Fruit fly (Drosophila melanogaster) whole organism, embryonic: ENCODE measurements around the gene CG13297.
A peak's percentile ranks its signal among the peaks of the same experiment; 100 is the strongest.

Experiments
- BtbVII ChIP-seq: fragments of 200-800 bp; sonication (Bioruptor generic); optimal IDR thresholded peaks from 3 replicates; lab custom pipeline; 2017; ENCODE audit warnings: missing biosample characterization, mild to moderate bottlenecking, missing genetic modification characterization
- CG1024 ChIP-seq: fragments of 200-800 bp; sonication (Bioruptor generic); IDR thresholded peaks from 2 replicates; pipeline ENCODE4 v1.3.6; 2022; ENCODE audit warnings: missing biosample characterization, missing genetic modification characterization
- CG10274 ChIP-seq: fragments of 200-800 bp; sonication (Bioruptor generic); optimal IDR thresholded peaks from 3 replicates; lab custom pipeline; 2017; ENCODE audit warnings: missing biosample characterization, mild to moderate bottlenecking, missing genetic modification characterization
- CG10543 ChIP-seq: fragments of 200-800 bp; sonication (Bioruptor generic); optimal IDR thresholded peaks from 3 replicates; lab custom pipeline; 2017; ENCODE audit warnings: missing biosample characterization, mild to moderate bottlenecking, missing genetic modification characterization, moderate library complexity
- CG11247 ChIP-seq: fragments of 200-800 bp; sonication (Bioruptor generic); IDR thresholded peaks from 2 replicates; pipeline ENCODE4 v1.3.6; 2022; ENCODE audit warnings: missing biosample characterization, missing genetic modification characterization
- CG11456 ChIP-seq: fragments of 200-800 bp; sonication (Bioruptor generic); IDR thresholded peaks from 3 replicates; pipeline ENCODE4 v1.3.6; 2022; ENCODE audit warnings: missing biosample characterization, missing genetic modification characterization
- CG12155 ChIP-seq: fragments of 200-800 bp; sonication (Bioruptor generic); optimal IDR thresholded peaks from 3 replicates; lab custom pipeline; 2016; ENCODE audit warnings: missing biosample characterization, missing genetic modification characterization
- CG12391 ChIP-seq: fragments of 200-800 bp; sonication (Bioruptor generic); optimal IDR thresholded peaks from 3 replicates; lab custom pipeline; 2018; ENCODE audit warnings: missing biosample characterization, mild to moderate bottlenecking, missing genetic modification characterization, moderate library complexity
- CG12769 ChIP-seq: fragments of 200-800 bp; sonication (Bioruptor generic); optimal IDR thresholded peaks from 2 replicates; lab custom pipeline; 2019; ENCODE audit warnings: missing biosample characterization, mild to moderate bottlenecking, missing genetic modification characterization, moderate library complexity
- CG13296 ChIP-seq: fragments of 200-800 bp; sonication (Bioruptor generic); optimal IDR thresholded peaks from 3 replicates; lab custom pipeline; 2018; ENCODE audit warnings: missing biosample characterization, mild to moderate bottlenecking, missing genetic modification characterization
- CG14441 ChIP-seq: fragments of 200-800 bp; sonication (Bioruptor generic); IDR thresholded peaks from 2 replicates; pipeline ENCODE4 v1.3.6; 2022; ENCODE audit warnings: missing biosample characterization, missing genetic modification characterization
- CG15073 ChIP-seq: fragments of 200-800 bp; sonication (Bioruptor generic); optimal IDR thresholded peaks from 2 replicates; lab custom pipeline; 2016; ENCODE audit warnings: missing biosample characterization, missing genetic modification characterization
- CG16813 ChIP-seq: fragments of 200-800 bp; sonication (Bioruptor generic); IDR thresholded peaks from 3 replicates; pipeline ENCODE4 v1.3.6; 2022; ENCODE audit warnings: missing biosample characterization, missing genetic modification characterization; ENCODE audit not compliant: partially characterized antibody
- CG17186 ChIP-seq: fragments of 200-800 bp; sonication (Bioruptor generic); optimal IDR thresholded peaks from 3 replicates; lab custom pipeline; 2017; ENCODE audit warnings: missing biosample characterization, missing genetic modification reagents, missing genetic modification characterization
- CG32772 ChIP-seq: fragments of 200-800 bp; sonication (Bioruptor generic); IDR thresholded peaks from 2 replicates; pipeline ENCODE4 v1.3.6; 2022; ENCODE audit warnings: missing biosample characterization, missing genetic modification characterization
- CG33557 ChIP-seq: fragments of 200-800 bp; sonication (Bioruptor generic); optimal IDR thresholded peaks from 2 replicates; lab custom pipeline; 2019; ENCODE audit warnings: missing biosample characterization, mild to moderate bottlenecking, missing genetic modification characterization, moderate library complexity
- CG3847 ChIP-seq: fragments of 200-800 bp; sonication (Bioruptor generic); IDR thresholded peaks from 2 replicates; pipeline ENCODE4 v1.3.6; 2022; ENCODE audit warnings: missing biosample characterization, missing genetic modification characterization
- CG6654 ChIP-seq: fragments of 200-800 bp; sonication (Bioruptor generic); optimal IDR thresholded peaks from 2 replicates; lab custom pipeline; 2017; ENCODE audit warnings: missing biosample characterization, mild to moderate bottlenecking, missing genetic modification characterization
- CG8359 ChIP-seq: fragments of 200-800 bp; sonication (Bioruptor generic); optimal IDR thresholded peaks from 2 replicates; lab custom pipeline; 2017; ENCODE audit warnings: missing biosample characterization, mild to moderate bottlenecking, missing genetic modification characterization, borderline replicate concordance
- CG9215 ChIP-seq: fragments of 200-800 bp; sonication (Bioruptor generic); IDR thresholded peaks from 2 replicates; pipeline ENCODE4 v1.3.6; 2022; ENCODE audit warnings: missing biosample characterization, missing genetic modification characterization
- CrebB ChIP-seq: fragments of 200-800 bp; sonication (Bioruptor generic); optimal IDR thresholded peaks from 3 replicates; lab custom pipeline; 2018; ENCODE audit warnings: missing biosample characterization, mild to moderate bottlenecking, missing genetic modification characterization
- H2.0 ChIP-seq: fragments of 200-800 bp; sonication (Bioruptor generic); IDR thresholded peaks from 2 replicates; pipeline ENCODE4 v1.3.6; 2022; ENCODE audit warnings: missing biosample characterization, missing genetic modification characterization
- HmgZ ChIP-seq: fragments of 200-800 bp; sonication (Bioruptor generic); optimal IDR thresholded peaks from 2 replicates; lab custom pipeline; 2018; ENCODE audit warnings: missing biosample characterization, mild to moderate bottlenecking, missing genetic modification characterization
- Jarid2 ChIP-seq: fragments of 200-800 bp; sonication (Bioruptor generic); optimal IDR thresholded peaks from 3 replicates; lab custom pipeline; 2017; ENCODE audit warnings: mild to moderate bottlenecking, missing biosample characterization, missing genetic modification reagents, missing genetic modification characterization
- Mad ChIP-seq: fragments of 200-800 bp; sonication (Bioruptor generic); optimal IDR thresholded peaks from 2 replicates; lab custom pipeline; 2016; ENCODE audit warnings: missing biosample characterization, missing genetic modification characterization
- Oaz ChIP-seq: fragments of 200-800 bp; sonication (Bioruptor generic); IDR thresholded peaks from 2 replicates; pipeline ENCODE4 v1.3.6; 2022; ENCODE audit warnings: missing biosample characterization, missing genetic modification characterization
- Rx ChIP-seq: fragments of 200-800 bp; sonication (Bioruptor generic); IDR thresholded peaks from 2 replicates; pipeline ENCODE4 v1.3.6; 2022; ENCODE audit warnings: missing biosample characterization, missing genetic modification characterization
- Scr ChIP-seq: fragments of 200-800 bp; sonication (Bioruptor generic); IDR thresholded peaks from 2 replicates; pipeline ENCODE4 v1.3.6; 2022; ENCODE audit warnings: missing biosample characterization, missing genetic modification characterization; ENCODE audit not compliant: partially characterized antibody
- Sry-β ChIP-seq: fragments of 200-800 bp; sonication (Bioruptor generic); optimal IDR thresholded peaks from 2 replicates; lab custom pipeline; 2018; ENCODE audit warnings: missing biosample characterization, mild to moderate bottlenecking, missing genetic modification characterization, moderate library complexity
- TFAM ChIP-seq: fragments of 200-800 bp; sonication (Bioruptor generic); optimal IDR thresholded peaks from 2 replicates; lab custom pipeline; 2017; ENCODE audit warnings: missing biosample characterization, missing genetic modification characterization, inconsistent platforms
- Taf1 ChIP-seq: fragments of 200-800 bp; sonication (Bioruptor generic); IDR thresholded peaks from 2 replicates; pipeline ENCODE4 v1.3.6; 2022; ENCODE audit warnings: missing biosample characterization, missing genetic modification characterization
- chn ChIP-seq: fragments of 200-800 bp; sonication (Bioruptor generic); optimal IDR thresholded peaks from 2 replicates; lab custom pipeline; 2016; ENCODE audit warnings: missing biosample characterization, missing genetic modification characterization
- en ChIP-seq: fragments of 200-800 bp; sonication (Bioruptor generic); optimal IDR thresholded peaks from 2 replicates; lab custom pipeline; 2016; ENCODE audit warnings: missing biosample characterization, missing genetic modification characterization
- eyg ChIP-seq: fragments of 200-800 bp; sonication (Bioruptor generic); optimal IDR thresholded peaks from 3 replicates; lab custom pipeline; 2016; ENCODE audit warnings: missing biosample characterization, missing genetic modification characterization
- gce ChIP-seq: fragments of 200-800 bp; sonication (Bioruptor generic); IDR thresholded peaks from 3 replicates; pipeline ENCODE4 v1.3.6; 2022; ENCODE audit warnings: missing biosample characterization, missing genetic modification characterization
- gem ChIP-seq: fragments of 200-800 bp; sonication (Bioruptor generic); optimal IDR thresholded peaks from 2 replicates; lab custom pipeline; 2019; ENCODE audit warnings: missing biosample characterization, mild to moderate bottlenecking, missing genetic modification characterization, moderate library complexity
- grau ChIP-seq: fragments of 200-800 bp; optimal IDR thresholded peaks from 3 replicates; lab custom pipeline; 2019; ENCODE audit warnings: missing biosample characterization, mild to moderate bottlenecking, missing genetic modification characterization, moderate library complexity
- grn ChIP-seq: fragments of 200-800 bp; sonication (Bioruptor generic); optimal IDR thresholded peaks from 3 replicates; lab custom pipeline; 2017; ENCODE audit warnings: missing biosample characterization, missing genetic modification characterization
- inv ChIP-seq: fragments of 200-800 bp; sonication (Bioruptor generic); IDR thresholded peaks from 2 replicates; pipeline ENCODE4 v1.3.6; 2022; ENCODE audit warnings: missing biosample characterization, missing genetic modification characterization; ENCODE audit not compliant: partially characterized antibody
- jigr1 ChIP-seq: fragments of 200-800 bp; sonication (Bioruptor generic); IDR thresholded peaks from 3 replicates; pipeline ENCODE4 v1.3.6; 2022; ENCODE audit warnings: missing biosample characterization, missing genetic modification characterization
- ken ChIP-seq: fragments of 200-800 bp; sonication (Bioruptor generic); IDR thresholded peaks from 3 replicates; pipeline ENCODE4 v1.3.6; 2022; ENCODE audit warnings: missing biosample characterization, missing genetic modification characterization
- lmd ChIP-seq: fragments of 200-800 bp; sonication (Bioruptor generic); IDR thresholded peaks from 2 replicates; pipeline ENCODE4 v1.3.6; 2022; ENCODE audit warnings: missing biosample characterization, missing genetic modification characterization
- mld ChIP-seq: fragments of 200-800 bp; sonication (Bioruptor generic); IDR thresholded peaks from 3 replicates; pipeline ENCODE4 v1.3.6; 2022; ENCODE audit warnings: missing biosample characterization, missing genetic modification characterization; ENCODE audit not compliant: partially characterized antibody
- nerfin-1 ChIP-seq: fragments of 200-800 bp; sonication (Bioruptor generic); optimal IDR thresholded peaks from 3 replicates; lab custom pipeline; 2019; ENCODE audit warnings: missing biosample characterization, mild to moderate bottlenecking, missing genetic modification characterization, moderate library complexity
- org-1 ChIP-seq: fragments of 200-800 bp; sonication (Bioruptor generic); optimal IDR thresholded peaks from 2 replicates; lab custom pipeline; 2017; ENCODE audit warnings: missing biosample characterization, missing genetic modification characterization
- ranshi ChIP-seq: fragments of 200-800 bp; sonication (Bioruptor generic); IDR thresholded peaks from 2 replicates; pipeline ENCODE4 v1.3.6; 2022; ENCODE audit warnings: missing biosample characterization, missing genetic modification characterization
- tin ChIP-seq: fragments of 200-800 bp; sonication (Bioruptor generic); optimal IDR thresholded peaks from 3 replicates; lab custom pipeline; 2016; ENCODE audit warnings: missing biosample characterization, missing genetic modification characterization
- vvl ChIP-seq: fragments of 200-800 bp; sonication (Bioruptor generic); IDR thresholded peaks from 2 replicates; pipeline ENCODE4 v1.3.6; 2022; ENCODE audit warnings: missing biosample characterization, missing genetic modification characterization
- zf30C ChIP-seq: fragments of 200-800 bp; sonication (Bioruptor generic); optimal IDR thresholded peaks from 3 replicates; lab custom pipeline; 2018; ENCODE audit warnings: missing biosample characterization, mild to moderate bottlenecking, missing genetic modification characterization
- zfh2 ChIP-seq: fragments of 200-800 bp; sonication (Bioruptor generic); optimal IDR thresholded peaks from 2 replicates; lab custom pipeline; 2016; ENCODE audit warnings: missing biosample characterization, missing genetic modification characterization

The CG13297 gene

dm6 chr3L:6157327-6158032 is at the start of gene CG13297 (continued):
- TF ChIP-seq lmd (GFP tag; lab: Robert Waterston, UW) (peak; percentile 50; the same call in 1 of the 2 replicates), Mad (GFP tag; lab: Kevin White, UChicago) (no peak), ken (GFP tag; lab: Robert Waterston, UW) (peak; percentile 21; the same call in 1 of the 3 replicates), tin (GFP tag; lab: Kevin White, UChicago) (peak; percentile 6), Rx (GFP tag; lab: Robert Waterston, UW) (no peak; the same call in 1 of the 2 replicates), Oaz (no peak), CG10274 (GFP tag; lab: Kevin White, UChicago) (no peak), org-1 (GFP tag; lab: Kevin White, UChicago) (peak; percentile 37), mld (no peak), CG13296 (GFP tag; lab: Kevin White, UChicago) (peak; percentile 85), vvl (peak; percentile 66), chn (no peak), ranshi (peak; percentile 21; the same call in 1 of the 2 replicates), CG16813 (GFP tag; lab: Robert Waterston, UW) (no peak), CG32772 (0 out of 2 replicates have a peak, but pooled peaks have one; percentile 14), CG11247 (no peak), CG12769 (tag; lab: Kevin White, UChicago) (no peak), Taf1 (GFP tag; lab: Robert Waterston, UW) (no peak), CG33557 (GFP tag; lab: Kevin White, UChicago) (no peak), Scr (GFP tag; lab: Robert Waterston, UW) (no peak), zfh2 (GFP tag; lab: Kevin White, UChicago) (no peak), jigr1 (GFP tag; lab: Robert Waterston, UW) (peak; percentile 45; the same call in 1 of the 3 replicates), en (GFP tag; lab: Kevin White, UChicago) (no peak), CG11456 (GFP tag; lab: Robert Waterston, UW) (no peak), Sry-β (GFP tag; lab: Kevin White, UChicago) (no peak), CG17186 (GFP tag; lab: Kevin White, UChicago) (no peak), CG14441 (GFP tag; lab: Robert Waterston, UW) (peak; percentile 60), nerfin-1 (tag; lab: Kevin White, UChicago) (peak; percentile 64), CrebB (no peak), grau (tag; lab: Kevin White, UChicago) (peak; percentile 57), gce (GFP tag; lab: Robert Waterston, UW) (no peak), CG6654 (GFP tag; lab: Kevin White, UChicago) (no peak), Jarid2 (GFP tag; lab: Kevin White, UChicago) (no peak), TFAM (GFP tag; lab: Kevin White, UChicago) (no peak), inv (GFP tag; lab: Robert Waterston, UW) (no peak), CG10543 (no peak), grn (GFP tag; lab: Kevin White, UChicago) (peak; percentile 76), HmgZ (tag; lab: Kevin White, UChicago) (no peak), CG15073 (GFP tag; lab: Kevin White, UChicago) (no peak), BtbVII (GFP tag; lab: Kevin White, UChicago) (no peak), CG1024 (GFP tag; lab: Robert Waterston, UW) (no peak), H2.0 (GFP tag; lab: Robert Waterston, UW) (no peak), zf30C (no peak), CG9215 (GFP tag; lab: Robert Waterston, UW) (0 out of 2 replicates have a peak, but pooled peaks have one; percentile 8), CG12391 (peak; percentile 44), CG8359 (no peak), gem (tag; lab: Kevin White, UChicago) (peak; percentile 74), eyg (GFP tag; lab: Kevin White, UChicago) (no peak), CG3847 (GFP tag; lab: Robert Waterston, UW) (no peak), CG12155 (GFP tag; lab: Kevin White, UChicago) (peak; percentile 0)
